Worm (Caenorhabditis elegans) whole organism, L4/young adult: ENCODE data around the gene T02E9.6.

Experiments
- W03F9.2 ChIP-seq: fragments of 150-350 bp; optimal IDR thresholded peaks from 2 replicates; lab custom pipeline; 2014; ENCODE audit warnings: missing biosample characterization, missing genetic modification characterization
- dao-5 ChIP-seq: sonication (generic microtip); optimal IDR thresholded peaks from 2 replicates; lab custom pipeline; 2016; ENCODE audit warnings: missing genotype, missing genetic modification characterization, moderate library complexity, missing compliant biosample characterization
- him-1 ChIP-seq: sonication (generic microtip); optimal IDR thresholded peaks from 2 replicates; lab custom pipeline; 2016; ENCODE audit warnings: missing genotype, missing genetic modification reagents, missing genetic modification characterization, missing compliant biosample characterization

DNA sequence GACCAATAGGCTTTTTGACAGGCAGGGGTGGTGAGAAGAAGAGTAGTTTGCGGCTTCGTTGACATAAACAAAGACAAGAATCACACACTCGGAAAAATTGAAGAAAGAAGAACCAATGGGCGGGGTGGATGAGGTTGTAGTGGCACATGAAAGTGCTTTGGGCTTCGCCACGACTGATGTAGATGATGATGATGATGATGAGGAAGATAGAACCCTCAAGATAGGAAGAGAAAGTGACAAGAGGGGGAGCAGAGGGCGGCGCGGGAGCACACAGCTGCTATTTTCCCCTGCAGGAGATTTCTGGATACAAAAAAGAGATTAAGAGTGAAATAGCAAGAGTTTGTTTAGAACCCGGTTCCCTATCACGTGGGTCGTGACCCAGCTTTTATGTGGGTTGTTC lies 25.2 kb downstream of the T02E9.6 start:
- TF ChIP-seq dao-5 (tag; lab: Kevin White, UChicago) (no peak), W03F9.2 (tag; lab: Kevin White, UChicago) (no peak), him-1 (no peak)
